Fruit fly (Drosophila melanogaster) whole organism, larva: ENCODE results near the gene CG13031.

Experiments used
- noc ChIP-seq: fragments of 200-800 bp; sonication (Bioruptor generic); optimal IDR thresholded peaks from 3 replicates; lab custom pipeline; 2019; ENCODE audit warnings: missing biosample characterization, mild to moderate bottlenecking, missing genetic modification characterization, moderate library complexity

Gene CG13031

DNA sequence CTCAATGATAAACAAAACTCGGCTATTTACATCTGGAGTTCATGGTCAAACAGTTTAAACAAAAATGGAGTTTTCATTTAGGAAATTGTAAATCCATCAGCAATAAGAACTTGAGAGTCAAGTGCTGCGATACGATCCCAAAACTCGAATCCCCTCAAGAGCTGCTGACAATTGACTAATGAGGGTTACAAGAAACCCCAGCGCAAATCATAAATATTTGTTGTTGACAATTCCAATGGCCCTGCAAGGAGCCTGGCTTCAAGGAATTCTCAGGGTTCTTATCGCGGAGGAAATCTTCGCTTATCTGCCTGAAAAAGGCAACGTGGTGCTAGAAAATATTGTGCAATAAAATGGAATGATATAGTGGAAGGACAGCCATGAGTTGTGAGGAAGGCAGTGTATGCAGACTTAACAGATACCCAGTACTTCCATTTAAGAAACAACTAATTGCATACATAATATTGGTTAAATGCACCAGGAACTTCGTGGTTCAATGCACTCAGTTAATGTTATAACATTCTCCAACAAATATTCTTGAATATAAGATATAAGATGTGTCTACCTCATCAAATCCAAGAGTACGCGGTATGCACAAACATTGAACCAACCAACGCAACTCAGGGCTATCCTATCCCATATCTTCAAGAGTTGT is 43.5 kb downstream of the CG13031 start:
- TF ChIP-seq noc (tag; lab: Kevin White, UChicago), result no peak

DNA sequence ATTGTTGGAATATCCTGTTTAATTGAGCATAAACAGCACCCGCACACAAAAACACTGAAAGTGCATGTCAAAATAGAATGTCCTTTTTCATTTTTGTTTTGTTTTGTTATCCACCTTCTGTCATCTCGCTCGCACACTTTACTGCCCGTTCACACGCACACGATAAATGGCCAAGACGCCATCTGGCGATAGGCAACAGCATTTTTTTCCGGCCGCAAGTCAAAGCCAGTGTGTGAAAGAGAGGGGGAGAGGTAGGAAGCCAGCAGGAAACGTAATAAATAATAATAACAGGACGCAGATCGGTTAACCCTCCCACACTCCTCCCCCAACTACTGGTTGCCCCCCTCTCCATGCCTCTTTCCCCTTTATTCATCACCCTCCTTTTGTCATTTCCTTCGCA is 45.2 kb downstream of the CG13031 start:
- TF ChIP-seq noc (tag; lab: Kevin White, UChicago), result no peak

DNA sequence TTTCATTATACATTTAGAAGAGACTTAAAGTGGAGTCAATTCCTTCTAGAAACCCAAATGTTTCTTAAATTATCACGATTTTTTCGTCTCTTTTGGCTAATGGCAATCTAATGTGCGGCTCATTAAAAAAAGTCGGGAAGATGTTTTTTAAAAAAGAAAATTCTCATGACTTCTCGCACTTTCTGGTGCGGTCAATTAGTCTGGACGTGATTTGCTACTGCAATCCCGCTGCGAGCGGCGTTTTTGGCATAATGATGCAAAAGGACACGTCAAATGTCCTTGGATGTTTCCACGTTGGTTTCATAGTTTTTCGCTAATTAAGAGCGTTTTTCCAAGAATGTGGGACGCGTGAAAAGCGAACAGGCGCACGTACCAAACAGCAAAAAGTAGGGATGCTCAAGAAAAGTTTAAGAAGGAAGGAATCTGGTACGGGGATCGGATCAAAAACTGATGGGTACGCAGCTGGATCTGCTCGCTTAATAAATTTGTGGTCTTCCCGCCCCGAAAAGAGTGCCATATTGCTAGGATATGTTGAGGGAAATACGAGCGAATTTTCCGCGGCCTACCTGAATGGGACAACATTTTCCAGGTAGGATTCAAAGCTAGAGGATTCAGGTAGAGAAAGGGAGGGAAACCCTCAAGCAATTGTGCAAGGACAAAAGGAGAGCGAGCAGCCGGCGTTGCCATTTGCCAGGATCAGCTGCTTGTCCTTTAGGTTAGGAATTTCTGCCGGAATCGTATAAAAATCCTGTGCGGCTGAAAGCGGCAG is 48.3 kb downstream of the CG13031 start:
- no peak for TF ChIP-seq noc (tag; lab: Kevin White, UChicago)
